Worm (Caenorhabditis elegans) whole organism, L2 larva: ENCODE data around the gene trpa-1.

Experiments
- C34F6.9 ChIP-seq: fragments of 150-350 bp; optimal IDR thresholded peaks from 2 replicates; lab custom pipeline; 2014; ENCODE audit warnings: missing biosample characterization, missing genetic modification characterization
- F13H6.1 ChIP-seq: sonication (generic microtip); optimal IDR thresholded peaks from 2 replicates; lab custom pipeline; 2016; ENCODE audit warnings: missing genetic modification characterization, missing compliant biosample characterization
- R02D3.7 ChIP-seq: fragments of 150-350 bp; optimal IDR thresholded peaks from 2 replicates; lab custom pipeline; 2014; ENCODE audit warnings: missing biosample characterization, missing genetic modification characterization
- Y55F3AM.14 ChIP-seq: fragments of 200-800 bp; sonication (Bioruptor generic); optimal IDR thresholded peaks from 2 replicates; lab custom pipeline; 2018; ENCODE audit warnings: mild to moderate bottlenecking, missing genetic modification characterization, missing compliant biosample characterization
- ZK546.5 ChIP-seq: sonication (generic microtip); optimal IDR thresholded peaks from 2 replicates; lab custom pipeline; 2017; ENCODE audit warnings: missing biosample characterization, missing genetic modification characterization
- alr-1 ChIP-seq: fragments of 150-350 bp; optimal IDR thresholded peaks from 2 replicates; lab custom pipeline; 2014; ENCODE audit warnings: missing biosample characterization, missing genetic modification characterization
- aly-2 ChIP-seq: fragments of 150-350 bp; optimal IDR thresholded peaks from 2 replicates; lab custom pipeline; 2014; ENCODE audit warnings: missing biosample characterization, missing genetic modification characterization
- blmp-1 ChIP-seq: sonication (generic microtip); optimal IDR thresholded peaks from 2 replicates; lab custom pipeline; 2017; ENCODE audit warnings: missing genetic modification characterization, mild to moderate bottlenecking, missing compliant biosample characterization, antibody characterized with exemption, moderate library complexity; ENCODE audit not compliant: insufficient read depth
- ceh-16 ChIP-seq: fragments of 150-350 bp; optimal IDR thresholded peaks from 2 replicates; lab custom pipeline; 2014; ENCODE audit warnings: missing biosample characterization, missing genetic modification characterization
- ceh-82 ChIP-seq: fragments of 150-350 bp; optimal IDR thresholded peaks from 2 replicates; lab custom pipeline; 2014; ENCODE audit warnings: missing biosample characterization, missing genetic modification characterization
- crh-2 ChIP-seq: sonication (generic microtip); optimal IDR thresholded peaks from 2 replicates; lab custom pipeline; 2017; ENCODE audit warnings: missing biosample characterization, missing genetic modification characterization
- dmd-4 ChIP-seq: sonication (generic microtip); optimal IDR thresholded peaks from 2 replicates; lab custom pipeline; 2017; ENCODE audit warnings: missing biosample characterization, missing genetic modification characterization
- egl-27 ChIP-seq: sonication (generic microtip); optimal IDR thresholded peaks from 3 replicates; lab custom pipeline; 2017; ENCODE audit warnings: missing biosample characterization, missing genetic modification reagents, missing genetic modification characterization
- elt-1 ChIP-seq: fragments of 150-350 bp; optimal IDR thresholded peaks from 2 replicates; lab custom pipeline; 2014; ENCODE audit warnings: missing biosample characterization, missing genetic modification characterization
- elt-3 ChIP-seq: sonication (generic microtip); optimal IDR thresholded peaks from 2 replicates; lab custom pipeline; 2017; ENCODE audit warnings: missing biosample characterization, missing genetic modification characterization
- fos-1 ChIP-seq: fragments of 150-350 bp; optimal IDR thresholded peaks from 2 replicates; lab custom pipeline; 2014; ENCODE audit warnings: missing biosample characterization, missing genetic modification characterization
- gmeb-1 ChIP-seq: fragments of 150-350 bp; optimal IDR thresholded peaks from 2 replicates; lab custom pipeline; 2014; ENCODE audit warnings: missing biosample characterization, missing genetic modification characterization
- lin-11 ChIP-seq: fragments of 150-350 bp; sonication (generic microtip); optimal IDR thresholded peaks from 2 replicates; lab custom pipeline; 2014; ENCODE audit warnings: missing biosample characterization, missing genetic modification characterization, inconsistent platforms, mixed read lengths
- lin-13 ChIP-seq: fragments of 150-350 bp; optimal IDR thresholded peaks from 2 replicates; lab custom pipeline; 2014; ENCODE audit warnings: missing biosample characterization, missing genetic modification reagents, missing genetic modification characterization
- lin-39 ChIP-seq: fragments of 150-350 bp; optimal IDR thresholded peaks from 2 replicates; lab custom pipeline; 2014; ENCODE audit warnings: missing biosample characterization, missing genetic modification reagents, missing genetic modification characterization
- lsy-2 ChIP-seq, 2 experiments: fragments of 150-350 bp in 1 of 2; sonication (generic microtip) in 1 of 2; optimal IDR thresholded peaks; 2 replicates each; lab custom pipeline; 2014 to 2017; ENCODE audit warnings: missing biosample characterization in 2 of 2, missing genetic modification characterization in 2 of 2
- mbf-1 ChIP-seq: sonication (generic microtip); optimal IDR thresholded peaks from 2 replicates; lab custom pipeline; 2017; ENCODE audit warnings: missing biosample characterization, missing genetic modification characterization
- mdl-1 ChIP-seq, 2 experiments: fragments of 150-350 bp in 1 of 2; sonication (generic microtip) in 1 of 2; optimal IDR thresholded peaks; 2 replicates each; lab custom pipeline; 2017; ENCODE audit warnings: missing biosample characterization in 2 of 2, missing genetic modification characterization in 2 of 2
- nhr-10 ChIP-seq: sonication (generic microtip); optimal IDR thresholded peaks from 2 replicates; lab custom pipeline; 2017; ENCODE audit warnings: missing biosample characterization, missing genetic modification characterization
- nhr-11 ChIP-seq: fragments of 150-350 bp; optimal IDR thresholded peaks from 2 replicates; lab custom pipeline; 2014; ENCODE audit warnings: missing biosample characterization, missing genetic modification characterization
- nhr-12 ChIP-seq: fragments of 150-350 bp; optimal IDR thresholded peaks from 2 replicates; lab custom pipeline; 2014; ENCODE audit warnings: missing biosample characterization, missing genetic modification characterization
- nhr-129 ChIP-seq: fragments of 150-350 bp; optimal IDR thresholded peaks from 2 replicates; lab custom pipeline; 2014; ENCODE audit warnings: missing biosample characterization, missing genetic modification characterization
- nhr-21 ChIP-seq: fragments of 150-350 bp; optimal IDR thresholded peaks from 2 replicates; lab custom pipeline; 2014; ENCODE audit warnings: missing biosample characterization, missing genetic modification characterization
- nhr-23 ChIP-seq: fragments of 150-350 bp; optimal IDR thresholded peaks from 2 replicates; lab custom pipeline; 2014; ENCODE audit warnings: missing biosample characterization, missing genetic modification reagents, missing genetic modification characterization
- nhr-25 ChIP-seq: fragments of 150-350 bp; sonication (generic microtip); optimal IDR thresholded peaks from 3 replicates; lab custom pipeline; 2014; ENCODE audit warnings: missing biosample characterization, missing genetic modification characterization
- nhr-6 ChIP-seq: fragments of 150-350 bp; optimal IDR thresholded peaks from 2 replicates; lab custom pipeline; 2014; ENCODE audit warnings: missing biosample characterization, missing genetic modification characterization
- peb-1 ChIP-seq: fragments of 150-350 bp; optimal IDR thresholded peaks from 2 replicates; lab custom pipeline; 2014; ENCODE audit warnings: missing biosample characterization, missing genetic modification characterization
- sem-4 ChIP-seq: fragments of 150-350 bp; optimal IDR thresholded peaks from 2 replicates; lab custom pipeline; 2014; ENCODE audit warnings: missing biosample characterization, missing genetic modification reagents, missing genetic modification characterization
- skn-1 ChIP-seq: sonication (generic microtip); optimal IDR thresholded peaks from 2 replicates; lab custom pipeline; 2017; ENCODE audit warnings: missing biosample characterization, missing genetic modification characterization
- unc-39 ChIP-seq: fragments of 150-350 bp; optimal IDR thresholded peaks from 2 replicates; lab custom pipeline; 2014; ENCODE audit warnings: missing biosample characterization, missing genetic modification characterization
- unc-55 ChIP-seq: fragments of 150-350 bp; sonication (generic microtip); optimal IDR thresholded peaks from 3 replicates; lab custom pipeline; 2014; ENCODE audit warnings: missing biosample characterization, missing genetic modification reagents, missing genetic modification characterization
- zag-1 ChIP-seq: fragments of 150-350 bp; optimal IDR thresholded peaks from 2 replicates; lab custom pipeline; 2014; ENCODE audit warnings: missing biosample characterization, missing genetic modification characterization
- ztf-1 ChIP-seq: fragments of 200-800 bp; sonication (Bioruptor generic); conservative IDR thresholded peaks from 2 replicates; pipeline ENCODE4 v1.3.6; 2022; ENCODE audit warnings: missing genetic modification characterization, missing compliant biosample characterization
- ztf-11 ChIP-seq: sonication (generic microtip); optimal IDR thresholded peaks from 2 replicates; lab custom pipeline; 2017; ENCODE audit warnings: missing biosample characterization, missing genetic modification characterization
- ztf-4 ChIP-seq: fragments of 150-350 bp; optimal IDR thresholded peaks from 2 replicates; lab custom pipeline; 2014; ENCODE audit warnings: missing biosample characterization, missing genetic modification characterization

Gene trpa-1

ce11 chrIV:11857159-11857565 lies 7.2 kb upstream of the trpa-1 start (continued):
- TF ChIP-seq blmp-1 (tag; lab: Kevin White, UChicago) (no peak), C34F6.9 (tag; lab: Kevin White, UChicago) (peak; percentile 91), elt-1 (tag; lab: Kevin White, UChicago) (no peak), lin-11 (tag; lab: Kevin White, UChicago) (peak; percentile 92), zag-1 (tag; lab: Kevin White, UChicago) (peak; percentile 90), nhr-11 (tag; lab: Kevin White, UChicago) (no peak), egl-27 (peak; percentile 60), ztf-1 (GFP tag; lab: Robert Waterston, UW) (no peak), ztf-4 (tag; lab: Kevin White, UChicago) (no peak), elt-3 (no peak), mdl-1 (tag; optimal IDR thresholded peaks at IDR 0.05; lab: Kevin White, UChicago) (peak in 1 of 2 experiments; percentile 55)

ce11 chrIV:11858142-11858541 lies 6.2 kb upstream of the trpa-1 start, which contains the start of gene let-92:
let-92 (plus strand) TSS chrIV:11858442.
- TF ChIP-seq sem-4 (tag; lab: Kevin White, UChicago), result no peak
- TF ChIP-seq ZK546.5, result no peak
- no peak for TF ChIP-seq aly-2
- TF ChIP-seq nhr-11 (tag; lab: Kevin White, UChicago), result no peak
- TF ChIP-seq lsy-2 (tag; optimal IDR thresholded peaks at IDR 0.05; lab: Kevin White, UChicago), result no peak
- TF ChIP-seq unc-55 (GFP tag; lab: Kevin White, UChicago), result no peak
- TF ChIP-seq nhr-10 (tag; lab: Kevin White, UChicago), result no peak
- no peak for TF ChIP-seq fos-1
- TF ChIP-seq mbf-1, result no peak
- TF ChIP-seq lin-39 (tag; lab: Kevin White, UChicago), result no peak
- no peak for TF ChIP-seq mdl-1 (tag; optimal IDR thresholded peaks at IDR 0.05; lab: Kevin White, UChicago)
- no peak for TF ChIP-seq zag-1 (tag; lab: Kevin White, UChicago)
- no peak for TF ChIP-seq nhr-12 (tag; lab: Kevin White, UChicago)
- no peak for TF ChIP-seq unc-39
- TF ChIP-seq skn-1 (tag; lab: Kevin White, UChicago), result no peak
- no peak for TF ChIP-seq nhr-6 (tag; lab: Kevin White, UChicago)
- TF ChIP-seq egl-27, result no peak
- no peak for TF ChIP-seq R02D3.7 (tag; lab: Kevin White, UChicago)

- TF ChIP-seq nhr-23 (tag; lab: Kevin White, UChicago), result no peak
- peak; percentile 10 for TF ChIP-seq nhr-21 (tag; lab: Kevin White, UChicago)
- no peak for TF ChIP-seq Y55F3AM.14 (GFP tag; lab: Kevin White, UChicago)
- no peak for TF ChIP-seq ZK546.5
- peak; percentile 8 for TF ChIP-seq blmp-1 (tag; lab: Kevin White, UChicago)
- peak; percentile 49 for TF ChIP-seq unc-55 (GFP tag; lab: Kevin White, UChicago)
- peak; percentile 15 for TF ChIP-seq nhr-25 (tag; lab: Kevin White, UChicago)
- peak; percentile 24 for TF ChIP-seq crh-2 (tag; lab: Kevin White, UChicago)
- TF ChIP-seq dmd-4 (tag; lab: Kevin White, UChicago), result no peak
Observed at ce11 chrIV:11859995-11860605, 4.2 kb upstream of the trpa-1 start, which contains the start of gene mob-1. mob-1 (plus strand) TSS chrIV:11860555.

DNA sequence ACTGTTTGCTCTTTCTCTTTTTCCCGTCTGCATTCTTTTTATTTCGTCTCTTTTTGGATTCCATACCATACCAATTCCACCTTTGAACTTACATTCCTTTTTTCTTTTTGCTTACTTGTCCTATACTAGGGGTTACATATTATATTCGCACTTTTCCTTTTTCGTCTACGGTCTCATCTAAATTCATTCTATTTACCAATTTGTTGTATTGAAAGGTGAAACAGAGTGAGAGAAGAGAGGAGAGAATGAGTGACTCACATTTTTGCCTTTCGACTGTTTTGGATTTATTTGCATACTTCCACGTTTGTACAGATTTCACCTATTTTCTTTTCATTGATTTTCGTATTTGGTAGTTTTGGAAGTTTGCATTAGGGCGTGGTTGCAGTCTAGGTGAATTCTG lies 898 bp upstream of the trpa-1 start:
- TF ChIP-seq C34F6.9 (tag; lab: Kevin White, UChicago), result peak; percentile 2
- peak; percentile 42 for TF ChIP-seq fos-1
- TF ChIP-seq nhr-10 (tag; lab: Kevin White, UChicago), result no peak
- no peak for TF ChIP-seq mbf-1
- no peak for TF ChIP-seq blmp-1 (tag; lab: Kevin White, UChicago)
- no peak for TF ChIP-seq peb-1 (tag; lab: Kevin White, UChicago)
- TF ChIP-seq F13H6.1, result peak; percentile 12
- no peak for TF ChIP-seq mdl-1 (tag; optimal IDR thresholded peaks at IDR 0.05; lab: Kevin White, UChicago)

ce11 chrIV:11867652-11868232 lies 3.4 kb downstream of the trpa-1 start:
- TF ChIP-seq skn-1 (tag; lab: Kevin White, UChicago), result no peak
- no peak for TF ChIP-seq lsy-2 (tag; optimal IDR thresholded peaks at IDR 0.05; lab: Kevin White, UChicago)
- no peak for TF ChIP-seq gmeb-1 (tag; lab: Kevin White, UChicago)
- TF ChIP-seq nhr-6 (tag; lab: Kevin White, UChicago), result no peak
- TF ChIP-seq dmd-4 (tag; lab: Kevin White, UChicago), result no peak
- TF ChIP-seq lin-13 (GFP tag; lab: Kevin White, UChicago), result no peak
- TF ChIP-seq ztf-11, result no peak
- no peak for TF ChIP-seq ceh-16
- no peak for TF ChIP-seq blmp-1 (tag; lab: Kevin White, UChicago)
- TF ChIP-seq nhr-129, result no peak
- TF ChIP-seq mdl-1 (tag; optimal IDR thresholded peaks at IDR 0.05; lab: Kevin White, UChicago), result no peak
- TF ChIP-seq aly-2, result no peak
- no peak for TF ChIP-seq ceh-82 (tag; lab: Kevin White, UChicago)
- no peak for TF ChIP-seq alr-1 (tag; lab: Kevin White, UChicago)
- no peak for TF ChIP-seq peb-1 (tag; lab: Kevin White, UChicago)
- no peak for TF ChIP-seq nhr-23 (tag; lab: Kevin White, UChicago)
- TF ChIP-seq crh-2 (tag; lab: Kevin White, UChicago), result no peak
